Worm (Caenorhabditis elegans) whole organism, midembryonic: ENCODE data around the gene ubc-24.

ENCODE experiments used
- T22C8.4 ChIP-seq: fragments of 200-800 bp; sonication (Bioruptor generic); IDR thresholded peaks from 2 replicates; pipeline ENCODE4 v1.3.6; 2022; ENCODE audit warnings: missing genetic modification characterization, missing compliant biosample characterization
- flt-1 ChIP-seq: fragments of 200-800 bp; sonication (Bioruptor generic); IDR thresholded peaks from 2 replicates; pipeline ENCODE4 v1.3.6; 2022; ENCODE audit warnings: missing genetic modification characterization, missing compliant biosample characterization
- klf-2 ChIP-seq: fragments of 200-800 bp; sonication (Bioruptor generic); conservative IDR thresholded peaks from 2 replicates; pipeline ENCODE4 v1.3.6; 2022; ENCODE audit warnings: missing genetic modification reagents, missing genetic modification characterization, missing compliant biosample characterization
- med-1 ChIP-seq: sonication (generic microtip); optimal IDR thresholded peaks from 2 replicates; lab custom pipeline; 2017; ENCODE audit warnings: missing genetic modification characterization, mild to moderate bottlenecking, missing compliant biosample characterization, antibody characterized with exemption, missing genetic modification reagents; ENCODE audit not compliant: insufficient read depth

DNA sequence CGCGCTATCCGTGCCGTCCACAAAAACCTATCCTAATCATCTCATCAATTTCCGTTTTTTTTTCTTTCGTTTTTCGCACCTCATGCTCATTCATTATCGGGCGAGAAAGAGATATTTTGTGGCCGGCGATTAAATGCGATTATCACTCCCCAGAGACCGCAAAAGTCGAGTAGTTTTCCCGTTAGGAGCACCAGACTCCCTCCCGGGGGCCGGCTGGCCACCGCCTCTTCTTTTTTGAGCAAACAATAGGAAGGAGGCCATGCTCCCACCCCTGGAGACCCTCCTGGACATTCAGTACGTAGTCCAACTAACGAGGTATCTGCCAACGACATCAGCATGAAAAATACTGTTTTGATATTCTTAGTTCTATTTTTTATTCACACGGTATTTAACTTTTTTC is 45.0 kb upstream of the ubc-24 start, which contains the start of gene M195.2:
- TF ChIP-seq med-1 (no peak), flt-1 (no peak), T22C8.4 (no peak), klf-2 (no peak)
